Worm (Caenorhabditis elegans) whole organism, mixed stage, embryonic: ENCODE results near the gene F11A10.6.

ENCODE experiments used
- ceh-83 ChIP-seq: fragments of 200-800 bp; sonication (Bioruptor generic); optimal IDR thresholded peaks from 2 replicates; lab custom pipeline; 2018; ENCODE audit warnings: mild to moderate bottlenecking, missing genetic modification characterization, missing compliant biosample characterization
- elt-1 ChIP-seq: sonication (generic microtip); optimal IDR thresholded peaks from 2 replicates; lab custom pipeline; 2017; ENCODE audit warnings: missing genetic modification characterization, mild to moderate bottlenecking, missing compliant biosample characterization, antibody characterized with exemption, moderate library complexity, borderline replicate concordance; ENCODE audit not compliant: insufficient read depth
- elt-3 ChIP-seq: fragments of 150-350 bp; optimal IDR thresholded peaks from 2 replicates; lab custom pipeline; 2014; ENCODE audit warnings: missing biosample characterization, missing genetic modification characterization
- lin-13 ChIP-seq: fragments of 150-350 bp; optimal IDR thresholded peaks from 2 replicates; lab custom pipeline; 2014; ENCODE audit warnings: missing biosample characterization, missing genetic modification characterization
- mab-5 ChIP-seq: fragments of 150-350 bp; optimal IDR thresholded peaks from 2 replicates; lab custom pipeline; 2014; ENCODE audit warnings: missing biosample characterization, missing genetic modification characterization
- nhr-76 ChIP-seq: sonication (generic microtip); optimal IDR thresholded peaks from 2 replicates; lab custom pipeline; 2017; ENCODE audit warnings: missing biosample characterization, missing genetic modification characterization
- pha-4 ChIP-seq: fragments of 150-350 bp; optimal IDR thresholded peaks from 2 replicates; lab custom pipeline; 2018; ENCODE audit warnings: missing biosample characterization, missing genetic modification reagents, missing genetic modification characterization
- tbx-8 ChIP-seq: fragments of 200-800 bp; sonication (Bioruptor generic); optimal IDR thresholded peaks from 2 replicates; lab custom pipeline; 2018; ENCODE audit warnings: mild to moderate bottlenecking, missing genetic modification characterization, moderate library complexity, missing compliant biosample characterization
- unc-62 ChIP-seq: fragments of 150-350 bp; optimal IDR thresholded peaks from 2 replicates; lab custom pipeline; 2014; ENCODE audit warnings: missing biosample characterization, missing genetic modification reagents, missing genetic modification characterization
- ztf-11 ChIP-seq: fragments of 150-350 bp; optimal IDR thresholded peaks from 2 replicates; lab custom pipeline; 2014; ENCODE audit warnings: missing biosample characterization, missing genetic modification characterization

- TF ChIP-seq elt-1 (tag; lab: Kevin White, UChicago) (no peak), elt-3 (tag; lab: Kevin White, UChicago) (no peak), lin-13 (tag; lab: Kevin White, UChicago) (no peak), tbx-8 (GFP tag; lab: Kevin White, UChicago) (no peak), ztf-11 (no peak), nhr-76 (tag; lab: Kevin White, UChicago) (no peak), unc-62 (GFP tag; lab: Kevin White, UChicago) (no peak), ceh-83 (no peak), mab-5 (tag; lab: Kevin White, UChicago) (no peak), pha-4 (tag; lab: Kevin White, UChicago) (no peak)
Measured at ce11 chrIV:12127838-12128237, 38.4 kb upstream of the F11A10.6 start.
